Fruit fly (Drosophila melanogaster): ENCODE measurements around the gene nesd.

DNA sequence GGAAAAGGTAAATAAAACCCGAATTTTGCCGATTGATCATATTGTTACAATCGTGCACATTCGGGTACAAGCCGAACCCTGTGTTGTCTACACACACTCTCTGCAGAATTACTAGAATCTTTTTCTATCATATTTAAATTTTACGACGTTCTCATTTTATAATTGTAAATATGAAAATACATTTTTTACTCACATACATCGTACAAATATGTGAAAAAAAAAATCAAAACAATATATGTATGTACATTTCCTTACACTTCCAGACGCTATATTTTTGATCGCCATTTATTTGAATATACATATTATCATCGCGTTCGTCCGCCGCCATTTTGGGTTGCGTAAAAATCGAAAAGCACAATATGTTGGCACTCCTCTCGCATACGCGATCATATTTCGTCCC is 24.0 kb downstream of the nesd start:
- no peak for TF ChIP-seq psq (optimal IDR thresholded peaks at IDR 0.05)
- no peak for TF ChIP-seq pan (optimal IDR thresholded peaks at IDR 0.05)

Data from whole organism.